Worm (Caenorhabditis elegans): ENCODE data around the gene daf-31.

- TF ChIP-seq F13C5.2 (tag; optimal IDR thresholded peaks at IDR 0.05) = no peak
- TF ChIP-seq ceh-36 (tag; optimal IDR thresholded peaks at IDR 0.05) = no peak
- no peak for TF ChIP-seq flt-1 (GFP tag; IDR thresholded peaks at IDR 0.05)
- no peak for TF ChIP-seq tbx-11 (GFP tag; IDR thresholded peaks at IDR 0.05)
- no peak for TF ChIP-seq hmbx-1 (tag; optimal IDR thresholded peaks at IDR 0.05)
- TF ChIP-seq tra-4 (tag; optimal IDR thresholded peaks at IDR 0.05) = no peak
- TF ChIP-seq tbx-37 (GFP tag; conservative IDR thresholded peaks at IDR 0.05) = no peak
- no peak for TF ChIP-seq ama-1 (optimal IDR thresholded peaks at IDR 0.05)
- no peak for TF ChIP-seq scrt-1 (GFP tag; IDR thresholded peaks at IDR 0.05)
- no peak for TF ChIP-seq aly-1 (tag; optimal IDR thresholded peaks at IDR 0.05)
Observed at ce11 chrIV:8260848-8261638, 29.0 kb upstream of the daf-31 start, which contains the start of gene vit-6.
